Worm (Caenorhabditis elegans) whole organism, L2 larva: ENCODE data around the gene gcy-9.

ENCODE experiments used
- Y55F3AM.14 ChIP-seq: fragments of 200-800 bp; sonication (Bioruptor generic); optimal IDR thresholded peaks from 2 replicates; lab custom pipeline; 2018; ENCODE audit warnings: mild to moderate bottlenecking, missing genetic modification characterization, missing compliant biosample characterization
- ama-1 ChIP-seq: fragments of 150-350 bp; optimal IDR thresholded peaks from 2 replicates; lab custom pipeline; 2018; ENCODE audit warnings: inconsistent platforms
- blmp-1 ChIP-seq: sonication (generic microtip); optimal IDR thresholded peaks from 2 replicates; lab custom pipeline; 2017; ENCODE audit warnings: missing genetic modification characterization, mild to moderate bottlenecking, missing compliant biosample characterization, antibody characterized with exemption, moderate library complexity; ENCODE audit not compliant: insufficient read depth
- ceh-82 ChIP-seq: fragments of 150-350 bp; optimal IDR thresholded peaks from 2 replicates; lab custom pipeline; 2014; ENCODE audit warnings: missing biosample characterization, missing genetic modification characterization
- crh-2 ChIP-seq: sonication (generic microtip); optimal IDR thresholded peaks from 2 replicates; lab custom pipeline; 2017; ENCODE audit warnings: missing biosample characterization, missing genetic modification characterization
- elt-3 ChIP-seq: sonication (generic microtip); optimal IDR thresholded peaks from 2 replicates; lab custom pipeline; 2017; ENCODE audit warnings: missing biosample characterization, missing genetic modification characterization
- fos-1 ChIP-seq: fragments of 150-350 bp; optimal IDR thresholded peaks from 2 replicates; lab custom pipeline; 2014; ENCODE audit warnings: missing biosample characterization, missing genetic modification characterization
- mab-5 ChIP-seq: fragments of 150-350 bp; optimal IDR thresholded peaks from 2 replicates; lab custom pipeline; 2014; ENCODE audit warnings: missing biosample characterization, missing genetic modification characterization
- mdl-1 ChIP-seq, 2 experiments: fragments of 150-350 bp in 1 of 2; sonication (generic microtip) in 1 of 2; optimal IDR thresholded peaks; 2 replicates each; lab custom pipeline; 2017; ENCODE audit warnings: missing biosample characterization in 2 of 2, missing genetic modification characterization in 2 of 2
- nhr-23 ChIP-seq: fragments of 150-350 bp; optimal IDR thresholded peaks from 2 replicates; lab custom pipeline; 2014; ENCODE audit warnings: missing biosample characterization, missing genetic modification reagents, missing genetic modification characterization
- nhr-237 ChIP-seq: fragments of 150-350 bp; optimal IDR thresholded peaks from 2 replicates; lab custom pipeline; 2014; ENCODE audit warnings: missing biosample characterization, missing genetic modification characterization
- skn-1 ChIP-seq: sonication (generic microtip); optimal IDR thresholded peaks from 2 replicates; lab custom pipeline; 2017; ENCODE audit warnings: missing biosample characterization, missing genetic modification characterization
- sma-9 ChIP-seq, 2 experiments: fragments of 150-350 bp in 1 of 2; sonication (generic microtip) in 1 of 2; optimal IDR thresholded peaks; 2 replicates each; lab custom pipeline; 2014 to 2016; ENCODE audit warnings: missing genetic modification characterization in 2 of 2, mild to moderate bottlenecking in 1 of 2, missing biosample characterization in 1 of 2, missing compliant biosample characterization in 1 of 2, missing genetic modification reagents in 1 of 2, moderate library complexity in 1 of 2
- snpc-4 ChIP-seq: fragments of 150-350 bp; optimal IDR thresholded peaks from 2 replicates; lab custom pipeline; 2014; ENCODE audit warnings: missing biosample characterization, missing genetic modification characterization
- unc-39 ChIP-seq: fragments of 150-350 bp; optimal IDR thresholded peaks from 2 replicates; lab custom pipeline; 2014; ENCODE audit warnings: missing biosample characterization, missing genetic modification characterization

gcy-9 gene

ce11 chrX:11289925-11290324, 47.8 kb downstream of the gcy-9 start:
- TF ChIP-seq nhr-23 (tag; lab: Kevin White, UChicago): no peak
- TF ChIP-seq elt-3: no peak
- TF ChIP-seq skn-1 (tag; lab: Kevin White, UChicago): peak; percentile 16
- TF ChIP-seq mab-5 (tag; lab: Kevin White, UChicago): no peak
- peak; percentile 19 for TF ChIP-seq sma-9 (GFP tag; optimal IDR thresholded peaks at IDR 0.05; lab: Kevin White, UChicago)
- TF ChIP-seq sma-9 (tag; optimal IDR thresholded peaks at IDR 0.05; lab: Kevin White, UChicago): no peak
- TF ChIP-seq fos-1 (tag; lab: Kevin White, UChicago): peak; percentile 87

- TF ChIP-seq unc-39 (tag; lab: Kevin White, UChicago) (no peak), Y55F3AM.14 (GFP tag; lab: Kevin White, UChicago) (no peak), nhr-237 (tag; lab: Kevin White, UChicago) (no peak), snpc-4 (no peak), ceh-82 (tag; lab: Kevin White, UChicago) (no peak), fos-1 (tag; lab: Kevin White, UChicago) (no peak)
- TF ChIP-seq, all 48 proteins: peak for 0
These were observed 50.1 kb downstream of the gcy-9 start, which contains the start of gene F38B2.4 for ce11 chrX:11287617-11288016. Gene F38B2.4 (minus strand): TSS chrX:11287717.

ce11 chrX:11286246-11286645, 51.4 kb downstream of the gcy-9 start, which contains the start of gene F38B2.3:
Gene F38B2.3 (minus strand): TSS chrX:11286346.
- TF ChIP-seq blmp-1 (tag; lab: Kevin White, UChicago) (no peak), skn-1 (tag; lab: Kevin White, UChicago) (no peak), crh-2 (no peak), ama-1 (lab: Kevin White, UChicago) (no peak), mdl-1 (tag; optimal IDR thresholded peaks at IDR 0.05; lab: Kevin White, UChicago) (no peak)
